Worm (Caenorhabditis elegans) whole organism, L1 larva: ENCODE data around the gene C47E8.3.

Experiments
- C16A3.4 ChIP-seq: fragments of 150-350 bp; optimal IDR thresholded peaks from 2 replicates; lab custom pipeline; 2014; ENCODE audit warnings: missing biosample characterization, missing genetic modification characterization
- C34B4.2 ChIP-seq: sonication (generic microtip); optimal IDR thresholded peaks from 2 replicates; lab custom pipeline; 2017; ENCODE audit warnings: mild to moderate bottlenecking, missing genetic modification characterization, missing compliant biosample characterization
- F16B12.6 ChIP-seq: fragments of 150-350 bp; optimal IDR thresholded peaks from 2 replicates; lab custom pipeline; 2014; ENCODE audit warnings: missing biosample characterization, missing genetic modification characterization
- aha-1 ChIP-seq: fragments of 150-350 bp; optimal IDR thresholded peaks from 2 replicates; lab custom pipeline; 2014; ENCODE audit warnings: missing biosample characterization, missing genetic modification characterization
- blmp-1 ChIP-seq: fragments of 150-350 bp; optimal IDR thresholded peaks from 2 replicates; lab custom pipeline; 2014; ENCODE audit warnings: missing biosample characterization, missing genetic modification characterization
- ceh-63 ChIP-seq: fragments of 200-800 bp; sonication (Bioruptor generic); optimal IDR thresholded peaks from 2 replicates; lab custom pipeline; 2018; ENCODE audit warnings: mild to moderate bottlenecking, missing genetic modification characterization, missing compliant biosample characterization
- ceh-82 ChIP-seq, 3 experiments: fragments of 150-350 bp in 1 of 3; sonication (generic microtip) in 2 of 3; optimal IDR thresholded peaks; 2 replicates each; lab custom pipeline; 2014 to 2017; ENCODE audit warnings: missing biosample characterization in 3 of 3, missing genetic modification characterization in 3 of 3
- ces-1 ChIP-seq: fragments of 150-350 bp; optimal IDR thresholded peaks from 2 replicates; lab custom pipeline; 2014; ENCODE audit warnings: missing biosample characterization, missing genetic modification reagents, missing genetic modification characterization
- efl-1 ChIP-seq, 4 experiments: fragments of 150-350 bp; optimal IDR thresholded peaks in 3 of 4; peaks in 1 of 4; 1 replicate in 1 of 4; 2 replicates in 3 of 4; lab custom pipeline; 2014; ENCODE audit warnings: missing biosample characterization in 2 of 4, missing genetic modification characterization in 2 of 4, missing genetic modification reagents in 2 of 4
- elt-3 ChIP-seq, 6 experiments: fragments of 150-350 bp in 1 of 6; sonication (generic microtip); optimal IDR thresholded peaks; 2 replicates each; lab custom pipeline; 2017 to 2018; ENCODE audit warnings: missing biosample characterization in 6 of 6, missing genetic modification characterization in 6 of 6, inconsistent platforms in 1 of 6
- fkh-10 ChIP-seq: sonication (generic microtip); optimal IDR thresholded peaks from 2 replicates; lab custom pipeline; 2017; ENCODE audit warnings: missing biosample characterization, missing genetic modification reagents, missing genetic modification characterization
- fkh-8 ChIP-seq: sonication (generic microtip); optimal IDR thresholded peaks from 2 replicates; lab custom pipeline; 2016; ENCODE audit warnings: mild to moderate bottlenecking, missing genetic modification characterization, missing compliant biosample characterization
- fos-1 ChIP-seq: fragments of 150-350 bp; optimal IDR thresholded peaks from 2 replicates; lab custom pipeline; 2014; ENCODE audit warnings: missing biosample characterization, missing genetic modification characterization
- hlh-17 ChIP-seq: fragments of 200-800 bp; sonication (Bioruptor generic); optimal IDR thresholded peaks from 2 replicates; lab custom pipeline; 2018; ENCODE audit warnings: missing genetic modification characterization, mild to moderate bottlenecking, missing compliant biosample characterization, moderate library complexity, borderline replicate concordance
- hlh-4 ChIP-seq: sonication (generic microtip); optimal IDR thresholded peaks from 2 replicates; lab custom pipeline; 2016; ENCODE audit warnings: mild to moderate bottlenecking, missing genetic modification characterization, missing compliant biosample characterization
- irx-1 ChIP-seq: sonication (generic microtip); optimal IDR thresholded peaks from 2 replicates; lab custom pipeline; 2016; ENCODE audit warnings: missing genetic modification characterization, missing compliant biosample characterization
- isw-1 ChIP-seq: fragments of 200-800 bp; sonication (Bioruptor generic); IDR thresholded peaks from 2 replicates; pipeline ENCODE4 v1.3.6; 2022; ENCODE audit warnings: missing genetic modification characterization, missing compliant biosample characterization
- jun-1 ChIP-seq: fragments of 150-350 bp; optimal IDR thresholded peaks from 2 replicates; lab custom pipeline; 2014; ENCODE audit warnings: missing biosample characterization, missing genetic modification reagents, missing genetic modification characterization
- lin-13 ChIP-seq: fragments of 150-350 bp; optimal IDR thresholded peaks from 2 replicates; lab custom pipeline; 2014; ENCODE audit warnings: missing biosample characterization, missing genetic modification reagents, missing genetic modification characterization
- lin-14 ChIP-seq: fragments of 200-800 bp; sonication (Bioruptor generic); optimal IDR thresholded peaks from 2 replicates; lab custom pipeline; 2018; ENCODE audit warnings: mild to moderate bottlenecking, missing genetic modification characterization, moderate library complexity, missing compliant biosample characterization
- lir-3 ChIP-seq: sonication (generic microtip); optimal IDR thresholded peaks from 2 replicates; lab custom pipeline; 2016; ENCODE audit warnings: mild to moderate bottlenecking, missing genetic modification characterization, moderate library complexity, missing compliant biosample characterization; ENCODE audit not compliant: poor library complexity
- lsy-2 ChIP-seq, 2 experiments: fragments of 150-350 bp; optimal IDR thresholded peaks; 2 replicates each; lab custom pipeline; 2014; ENCODE audit warnings: missing biosample characterization in 2 of 2, missing genetic modification characterization in 2 of 2
- mab-9 ChIP-seq: fragments of 200-800 bp; sonication (Bioruptor generic); IDR thresholded peaks from 2 replicates; pipeline ENCODE4 v1.3.6; 2022; ENCODE audit warnings: missing genetic modification reagents, missing genetic modification characterization, missing compliant biosample characterization
- mdl-1 ChIP-seq, 2 experiments: fragments of 150-350 bp; optimal IDR thresholded peaks; 2 replicates each; lab custom pipeline; 2014 to 2017; ENCODE audit warnings: missing biosample characterization in 2 of 2, missing genetic modification characterization in 2 of 2, inconsistent platforms in 1 of 2
- mep-1 ChIP-seq: fragments of 150-350 bp; optimal IDR thresholded peaks from 2 replicates; lab custom pipeline; 2014; ENCODE audit warnings: missing biosample characterization, missing genetic modification characterization
- nhr-19 ChIP-seq: fragments of 200-800 bp; sonication (Bioruptor generic); conservative IDR thresholded peaks from 2 replicates; pipeline ENCODE4 v1.3.6; 2022; ENCODE audit warnings: missing genetic modification characterization, missing compliant biosample characterization
- nhr-20 ChIP-seq: sonication (generic microtip); optimal IDR thresholded peaks from 2 replicates; lab custom pipeline; 2016; ENCODE audit warnings: mild to moderate bottlenecking, missing genetic modification characterization, missing compliant biosample characterization
- nhr-71 ChIP-seq: sonication (generic microtip); optimal IDR thresholded peaks from 2 replicates; lab custom pipeline; 2016; ENCODE audit warnings: mild to moderate bottlenecking, missing genetic modification characterization, moderate library complexity, missing compliant biosample characterization
- nhr-77 ChIP-seq: fragments of 150-350 bp; optimal IDR thresholded peaks from 2 replicates; lab custom pipeline; 2014; ENCODE audit warnings: missing biosample characterization, missing genetic modification characterization
- nhr-85 ChIP-seq: sonication (generic microtip); peaks from one replicate; lab custom pipeline; 2016; ENCODE audit warnings: missing genetic modification characterization, inconsistent platforms, missing compliant biosample characterization
- nhr-90 ChIP-seq: sonication (generic microtip); optimal IDR thresholded peaks from 2 replicates; lab custom pipeline; 2016; ENCODE audit warnings: mild to moderate bottlenecking, missing genetic modification characterization, missing compliant biosample characterization; ENCODE audit not compliant: poor library complexity
- pax-3 ChIP-seq: fragments of 200-800 bp; sonication (Bioruptor generic); optimal IDR thresholded peaks from 2 replicates; lab custom pipeline; 2018; ENCODE audit warnings: mild to moderate bottlenecking, missing genetic modification characterization, moderate library complexity, missing compliant biosample characterization
- pqm-1 ChIP-seq: sonication (generic microtip); optimal IDR thresholded peaks from 3 replicates; lab custom pipeline; 2017; ENCODE audit warnings: missing biosample characterization, missing genetic modification characterization
- rnt-1 ChIP-seq: sonication (generic microtip); optimal IDR thresholded peaks from 2 replicates; lab custom pipeline; 2016; ENCODE audit warnings: mild to moderate bottlenecking, missing genetic modification characterization, moderate library complexity, missing compliant biosample characterization
- sup-37 ChIP-seq: fragments of 200-800 bp; sonication (Bioruptor generic); optimal IDR thresholded peaks from 2 replicates; lab custom pipeline; 2018; ENCODE audit warnings: mild to moderate bottlenecking, missing genetic modification characterization, missing compliant biosample characterization
- tbx-2 ChIP-seq: sonication (generic microtip); optimal IDR thresholded peaks from 2 replicates; lab custom pipeline; 2016; ENCODE audit warnings: missing genetic modification characterization, missing compliant biosample characterization
- tlp-1 ChIP-seq: fragments of 150-350 bp; optimal IDR thresholded peaks from 2 replicates; lab custom pipeline; 2014; ENCODE audit warnings: missing biosample characterization, missing genetic modification characterization
- unc-86 ChIP-seq: sonication (generic microtip); optimal IDR thresholded peaks from 2 replicates; lab custom pipeline; 2016; ENCODE audit warnings: missing genetic modification characterization, missing compliant biosample characterization
- unc-98 ChIP-seq: fragments of 200-800 bp; sonication (Bioruptor generic); IDR thresholded peaks from 2 replicates; pipeline ENCODE4 v1.3.6; 2022; ENCODE audit warnings: missing genetic modification characterization, missing compliant biosample characterization
- ztf-11 ChIP-seq, 2 experiments: sonication (generic microtip); optimal IDR thresholded peaks; 2 replicates each; lab custom pipeline; 2016 to 2017; ENCODE audit warnings: missing genetic modification characterization in 2 of 2, missing biosample characterization in 1 of 2, missing compliant biosample characterization in 1 of 2

C47E8.3 gene

ce11 chrV:14680014-14680413 is at the start of gene C47E8.3:
Gene C47E8.3, plus strand, starts transcription at chrV:14680314.
- TF ChIP-seq ceh-82 (tag; optimal IDR thresholded peaks at IDR 0.05; lab: Kevin White, UChicago), result no peak
- TF ChIP-seq C34B4.2 (tag; lab: Kevin White, UChicago), result no peak
- no peak for TF ChIP-seq nhr-77
- TF ChIP-seq ceh-63 (GFP tag; lab: Kevin White, UChicago), result no peak
- TF ChIP-seq nhr-71, result no peak
- no peak for TF ChIP-seq lsy-2 (tag; optimal IDR thresholded peaks at IDR 0.05; lab: Kevin White, UChicago)
- TF ChIP-seq F16B12.6 (tag; lab: Kevin White, UChicago), result no peak
- no peak for TF ChIP-seq ztf-11 (tag; optimal IDR thresholded peaks at IDR 0.05; lab: Kevin White, UChicago)
- TF ChIP-seq nhr-90 (tag; lab: Kevin White, UChicago), result no peak
- TF ChIP-seq hlh-4 (tag; lab: Kevin White, UChicago), result no peak
- no peak for TF ChIP-seq hlh-17 (GFP tag; lab: Kevin White, UChicago)
- no peak for TF ChIP-seq fkh-8
- TF ChIP-seq elt-3 (tag; optimal IDR thresholded peaks at IDR 0.05; lab: Kevin White, UChicago), result no peak
- no peak for TF ChIP-seq pax-3
- TF ChIP-seq tbx-2 (tag; lab: Kevin White, UChicago), result no peak
- no peak for TF ChIP-seq mdl-1 (tag; optimal IDR thresholded peaks at IDR 0.05; lab: Kevin White, UChicago)
- TF ChIP-seq lir-3, result no peak
- TF ChIP-seq ces-1 (GFP tag; lab: Kevin White, UChicago), result no peak
- no peak for TF ChIP-seq nhr-19 (GFP tag; lab: Robert Waterston, UW)
- TF ChIP-seq, all 84 proteins: peak for 0

ce11 chrV:14631588-14631987 is 48.5 kb upstream of the C47E8.3 start, which contains the start of gene F43D2.3:
Gene F43D2.3, plus strand, starts transcription at chrV:14631888.
- TF ChIP-seq unc-98 (GFP tag; lab: Robert Waterston, UW), result no peak
- no peak for TF ChIP-seq rnt-1 (tag; lab: Kevin White, UChicago)
- no peak for TF ChIP-seq sup-37 (GFP tag; lab: Kevin White, UChicago)
- no peak for TF ChIP-seq mab-9 (GFP tag; lab: Robert Waterston, UW)
- no peak for TF ChIP-seq nhr-90 (tag; lab: Kevin White, UChicago)
- TF ChIP-seq unc-86 (tag; lab: Kevin White, UChicago), result no peak
- no peak for TF ChIP-seq tlp-1 (tag; lab: Kevin White, UChicago)
- TF ChIP-seq fkh-10, result no peak
- no peak for TF ChIP-seq lir-3
- no peak for TF ChIP-seq pqm-1 (tag; lab: Kevin White, UChicago)
- TF ChIP-seq aha-1, result no peak
- TF ChIP-seq nhr-85 (tag; lab: Kevin White, UChicago), result no peak
- TF ChIP-seq nhr-20 (tag; lab: Kevin White, UChicago), result no peak
- no peak for TF ChIP-seq lin-14 (GFP tag; lab: Kevin White, UChicago)
- no peak for TF ChIP-seq F16B12.6 (tag; lab: Kevin White, UChicago)
- no peak for TF ChIP-seq nhr-77
- no peak for TF ChIP-seq mep-1 (tag; lab: Kevin White, UChicago)
- TF ChIP-seq, all 84 proteins: peak for 0

- TF ChIP-seq sup-37 (GFP tag; lab: Kevin White, UChicago), result no peak
- TF ChIP-seq unc-98 (GFP tag; lab: Robert Waterston, UW), result no peak
- TF ChIP-seq lin-13 (GFP tag; lab: Kevin White, UChicago), result no peak
- TF ChIP-seq isw-1 (GFP tag; lab: Robert Waterston, UW), result no peak
- TF ChIP-seq mdl-1 (tag; optimal IDR thresholded peaks at IDR 0.05; lab: Kevin White, UChicago), result no peak
- no peak for TF ChIP-seq pqm-1 (tag; lab: Kevin White, UChicago)
- TF ChIP-seq jun-1, result no peak
- TF ChIP-seq irx-1, result no peak
- TF ChIP-seq efl-1 (optimal IDR thresholded peaks at IDR 0.05; lab: Kevin White, UChicago), result no peak
- peak in 1 of 2 experiments; percentile 64 for TF ChIP-seq efl-1 (GFP tag; optimal IDR thresholded peaks at IDR 0.05 in 1 of 2; lab: Kevin White, UChicago)
- peak; percentile 95 for TF ChIP-seq blmp-1 (tag; lab: Kevin White, UChicago)
- 0 out of 2 replicates have a peak, but pooled peaks have one; percentile 24 for TF ChIP-seq mab-9 (GFP tag; lab: Robert Waterston, UW)
- TF ChIP-seq lin-14 (GFP tag; lab: Kevin White, UChicago), result peak; percentile 49
- peak; percentile 54 for TF ChIP-seq nhr-85 (tag; lab: Kevin White, UChicago)
- TF ChIP-seq C16A3.4 (tag; lab: Kevin White, UChicago), result no peak
- TF ChIP-seq fos-1 (tag; lab: Kevin White, UChicago), result no peak
These were observed 46.8 kb upstream of the C47E8.3 start for ce11 chrV:14633319-14633718.
